Worm (Caenorhabditis elegans): ENCODE measurements around the gene C53D6.11.

DNA sequence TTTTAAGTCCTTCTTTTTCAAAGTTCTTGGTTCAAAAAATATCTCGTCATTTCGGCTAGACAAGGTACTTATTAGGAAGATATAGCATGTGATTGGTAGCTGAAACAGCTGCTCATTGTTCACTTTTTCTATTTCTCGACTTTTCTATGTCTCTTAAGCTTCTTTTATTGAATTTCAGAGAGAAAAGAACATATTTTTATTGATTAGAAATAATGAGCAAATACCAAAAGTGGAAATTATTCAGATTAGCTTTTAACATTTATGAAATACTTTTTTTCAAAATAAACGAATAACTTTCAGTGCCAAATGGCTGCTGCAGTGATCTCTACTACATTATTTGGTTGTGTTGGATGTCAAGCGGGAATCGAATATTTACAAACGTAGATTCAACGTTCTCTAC lies 25.8 kb upstream of the C53D6.11 start, which contains the start of gene nstp-1:
- TF ChIP-seq nhr-11 (tag; optimal IDR thresholded peaks at IDR 0.05) (no peak), unc-55 (GFP tag; optimal IDR thresholded peaks at IDR 0.05) (no peak), unc-86 (tag; optimal IDR thresholded peaks at IDR 0.05) (no peak), hlh-6 (tag; optimal IDR thresholded peaks at IDR 0.05) (no peak), pag-3 (tag; optimal IDR thresholded peaks at IDR 0.05; ENCODE audit: borderline replicate concordance) (no peak)

All from whole organism, late embryonic.